Fruit fly (Drosophila melanogaster) whole organism, embryonic: ENCODE data around the gene CG44139.
A peak's percentile ranks its signal among the peaks of the same experiment; 100 is the strongest.

ENCODE experiments used
- Adf1 ChIP-seq: fragments of 200-800 bp; sonication (Bioruptor generic); IDR thresholded peaks from 2 replicates; pipeline ENCODE4 v1.3.6; 2022; ENCODE audit warnings: missing biosample characterization, missing genetic modification characterization
- CG11696 ChIP-seq: fragments of 200-800 bp; sonication (Bioruptor generic); IDR thresholded peaks from 2 replicates; pipeline ENCODE4 v1.3.6; 2022; ENCODE audit warnings: missing biosample characterization, missing genetic modification characterization
- CG12299 ChIP-seq: fragments of 200-800 bp; sonication (Bioruptor generic); optimal IDR thresholded peaks from 2 replicates; lab custom pipeline; 2018; ENCODE audit warnings: missing biosample characterization, mild to moderate bottlenecking, missing genetic modification characterization
- CG13424 ChIP-seq: fragments of 200-800 bp; sonication (Bioruptor generic); optimal IDR thresholded peaks from 2 replicates; lab custom pipeline; 2019; ENCODE audit warnings: missing biosample characterization, mild to moderate bottlenecking, missing genetic modification characterization, moderate library complexity
- CG16815 ChIP-seq: fragments of 200-800 bp; sonication (Bioruptor generic); optimal IDR thresholded peaks from 3 replicates; lab custom pipeline; 2017; ENCODE audit warnings: missing biosample characterization, mild to moderate bottlenecking, missing genetic modification characterization
- CG17328 ChIP-seq: fragments of 200-800 bp; sonication (Bioruptor generic); IDR thresholded peaks from 2 replicates; pipeline ENCODE4 v1.3.6; 2022; ENCODE audit warnings: missing biosample characterization, missing genetic modification characterization
- CG17361 ChIP-seq: fragments of 200-800 bp; sonication (Bioruptor generic); IDR thresholded peaks from 3 replicates; pipeline ENCODE4 v1.3.6; 2022; ENCODE audit warnings: missing biosample characterization, missing genetic modification characterization
- CG17612 ChIP-seq: fragments of 200-800 bp; sonication (Bioruptor generic); IDR thresholded peaks from 2 replicates; pipeline ENCODE4 v1.3.6; 2022; ENCODE audit warnings: missing biosample characterization, missing genetic modification characterization
- CG18262 ChIP-seq: fragments of 200-800 bp; optimal IDR thresholded peaks from 3 replicates; lab custom pipeline; 2019; ENCODE audit warnings: missing biosample characterization, mild to moderate bottlenecking, missing genetic modification characterization, moderate library complexity
- CG18619 ChIP-seq: fragments of 200-800 bp; sonication (Bioruptor generic); optimal IDR thresholded peaks from 3 replicates; lab custom pipeline; 2017; ENCODE audit warnings: missing biosample characterization, mild to moderate bottlenecking, missing genetic modification characterization
- CG31224 ChIP-seq: fragments of 200-800 bp; sonication (Bioruptor generic); IDR thresholded peaks from 2 replicates; pipeline ENCODE4 v1.3.6; 2022; ENCODE audit warnings: missing biosample characterization, missing genetic modification characterization
- CG31388 ChIP-seq: fragments of 200-800 bp; sonication (Bioruptor generic); optimal IDR thresholded peaks from 2 replicates; lab custom pipeline; 2016; ENCODE audit warnings: missing biosample characterization, missing genetic modification characterization
- CG3407 ChIP-seq: fragments of 200-800 bp; sonication (Bioruptor generic); optimal IDR thresholded peaks from 2 replicates; lab custom pipeline; 2018; ENCODE audit warnings: missing biosample characterization, mild to moderate bottlenecking, missing genetic modification characterization
- CG34224 ChIP-seq: fragments of 200-800 bp; sonication (Bioruptor generic); IDR thresholded peaks from 3 replicates; pipeline ENCODE4 v1.3.6; 2022; ENCODE audit warnings: missing biosample characterization, missing genetic modification characterization; ENCODE audit not compliant: partially characterized antibody
- CG3726 ChIP-seq: fragments of 200-800 bp; sonication (Bioruptor generic); IDR thresholded peaks from 3 replicates; pipeline ENCODE4, ENCODE4 v1.3.6; 2022; ENCODE audit warnings: missing biosample characterization, missing genetic modification characterization
- CG4730 ChIP-seq: fragments of 200-800 bp; sonication (Bioruptor generic); IDR thresholded peaks from 2 replicates; pipeline ENCODE4 v1.3.6; 2022; ENCODE audit warnings: missing biosample characterization, missing genetic modification characterization
- CG5953 ChIP-seq: fragments of 200-800 bp; sonication (Bioruptor generic); IDR thresholded peaks from 2 replicates; pipeline ENCODE4 v1.3.6; 2022; ENCODE audit warnings: missing biosample characterization, missing genetic modification characterization
- CG7839 ChIP-seq: fragments of 200-800 bp; sonication (Bioruptor generic); optimal IDR thresholded peaks from 3 replicates; lab custom pipeline; 2018; ENCODE audit warnings: missing biosample characterization, mild to moderate bottlenecking, missing genetic modification characterization, moderate library complexity
- CG7987 ChIP-seq: fragments of 200-800 bp; sonication (Bioruptor generic); optimal IDR thresholded peaks from 2 replicates; lab custom pipeline; 2018; ENCODE audit warnings: missing biosample characterization, mild to moderate bottlenecking, missing genetic modification characterization, moderate library complexity
- CG8478 ChIP-seq: fragments of >200 bp; optimal IDR thresholded peaks from 2 replicates; lab custom pipeline; 2018
- CG9437 ChIP-seq: fragments of 200-800 bp; sonication (Bioruptor generic); optimal IDR thresholded peaks from 2 replicates; lab custom pipeline; 2018; ENCODE audit warnings: missing biosample characterization, mild to moderate bottlenecking, missing genetic modification characterization
- CTCF ChIP-seq: fragments of 200-800 bp; sonication (Bioruptor generic); optimal IDR thresholded peaks from 2 replicates; lab custom pipeline; 2017; ENCODE audit warnings: missing biosample characterization, mild to moderate bottlenecking, missing genetic modification characterization, moderate library complexity
- Chrac-16 ChIP-seq: fragments of 200-800 bp; sonication (Bioruptor generic); optimal IDR thresholded peaks from 3 replicates; lab custom pipeline; 2016; ENCODE audit warnings: missing biosample characterization, missing genetic modification characterization
- CoRest ChIP-seq: fragments of 200-800 bp; sonication (Bioruptor generic); optimal IDR thresholded peaks from 3 replicates; lab custom pipeline; 2018; ENCODE audit warnings: missing biosample characterization, mild to moderate bottlenecking, missing genetic modification characterization, moderate library complexity
- Hsf ChIP-seq: fragments of 200-800 bp; sonication (Bioruptor generic); optimal IDR thresholded peaks from 3 replicates; lab custom pipeline; 2016; ENCODE audit warnings: missing biosample characterization, missing genetic modification characterization
- Oaz ChIP-seq: fragments of 200-800 bp; sonication (Bioruptor generic); IDR thresholded peaks from 2 replicates; pipeline ENCODE4 v1.3.6; 2022; ENCODE audit warnings: missing biosample characterization, missing genetic modification characterization
- Rx ChIP-seq: fragments of 200-800 bp; sonication (Bioruptor generic); IDR thresholded peaks from 2 replicates; pipeline ENCODE4 v1.3.6; 2022; ENCODE audit warnings: missing biosample characterization, missing genetic modification characterization
- TFAM ChIP-seq: fragments of 200-800 bp; sonication (Bioruptor generic); optimal IDR thresholded peaks from 2 replicates; lab custom pipeline; 2017; ENCODE audit warnings: missing biosample characterization, missing genetic modification characterization, inconsistent platforms
- al ChIP-seq: fragments of 200-800 bp; sonication (Bioruptor generic); IDR thresholded peaks from 2 replicates; pipeline ENCODE4 v1.3.6; 2022; ENCODE audit warnings: missing biosample characterization, missing genetic modification characterization
- ara ChIP-seq: fragments of 200-800 bp; sonication (Bioruptor generic); IDR thresholded peaks from 2 replicates; pipeline ENCODE4 v1.3.6; 2022; ENCODE audit warnings: missing biosample characterization, missing genetic modification characterization
- br ChIP-seq: fragments of >200 bp; optimal IDR thresholded peaks from 2 replicates; lab custom pipeline; 2017
- bsh ChIP-seq, 2 experiments: fragments of 200-800 bp; sonication (Bioruptor generic); optimal IDR thresholded peaks; 2 replicates each; lab custom pipeline; 2017 to 2018; ENCODE audit warnings: mild to moderate bottlenecking in 2 of 2, missing biosample characterization in 2 of 2, missing genetic modification characterization in 2 of 2, moderate library complexity in 1 of 2
- cad ChIP-seq: fragments of >200 bp; optimal IDR thresholded peaks from 2 replicates; lab custom pipeline; 2017; ENCODE audit warnings: missing biosample characterization, missing genetic modification characterization
- caup ChIP-seq: fragments of 200-800 bp; sonication (Bioruptor generic); optimal IDR thresholded peaks from 3 replicates; lab custom pipeline; 2017; ENCODE audit warnings: missing biosample characterization, mild to moderate bottlenecking, missing genetic modification characterization, moderate library complexity; ENCODE audit not compliant: severe bottlenecking
- esg ChIP-seq: fragments of 200-800 bp; sonication (Bioruptor generic); conservative IDR thresholded peaks from 2 replicates; pipeline ENCODE4 v1.3.6; 2022; ENCODE audit warnings: missing biosample characterization, missing genetic modification characterization
- gfzf ChIP-seq: fragments of 200-800 bp; sonication (Bioruptor generic); optimal IDR thresholded peaks from 2 replicates; lab custom pipeline; 2016; ENCODE audit warnings: missing biosample characterization, mild to moderate bottlenecking, missing genetic modification characterization, moderate library complexity
- hb ChIP-seq: fragments of 200-800 bp; sonication (Bioruptor generic); IDR thresholded peaks from 3 replicates; pipeline ENCODE4 v1.3.6; 2022; ENCODE audit warnings: missing biosample characterization, missing genetic modification characterization; ENCODE audit not compliant: partially characterized antibody
- ind ChIP-seq: fragments of 200-800 bp; sonication (Bioruptor generic); optimal IDR thresholded peaks from 3 replicates; lab custom pipeline; 2016; ENCODE audit warnings: missing biosample characterization, missing genetic modification characterization
- kay ChIP-seq: fragments of 200-800 bp; sonication (Bioruptor generic); optimal IDR thresholded peaks from 2 replicates; lab custom pipeline; 2016; ENCODE audit warnings: missing biosample characterization, missing genetic modification characterization
- lbe ChIP-seq: fragments of 200-800 bp; sonication (Bioruptor generic); optimal IDR thresholded peaks from 2 replicates; lab custom pipeline; 2016; ENCODE audit warnings: missing biosample characterization, mild to moderate bottlenecking, missing genetic modification characterization
- mld ChIP-seq: fragments of 200-800 bp; sonication (Bioruptor generic); IDR thresholded peaks from 3 replicates; pipeline ENCODE4 v1.3.6; 2022; ENCODE audit warnings: missing biosample characterization, missing genetic modification characterization; ENCODE audit not compliant: partially characterized antibody
- nmo ChIP-seq: fragments of 200-800 bp; sonication (Bioruptor generic); optimal IDR thresholded peaks from 2 replicates; lab custom pipeline; 2018; ENCODE audit warnings: missing biosample characterization, mild to moderate bottlenecking, missing genetic modification characterization, moderate library complexity
- pita ChIP-seq: fragments of 200-800 bp; sonication (Bioruptor generic); optimal IDR thresholded peaks from 2 replicates; lab custom pipeline; 2017; ENCODE audit warnings: missing biosample characterization, mild to moderate bottlenecking, missing genetic modification characterization
- pnt ChIP-seq: fragments of 200-800 bp; sonication (Bioruptor generic); optimal IDR thresholded peaks from 3 replicates; lab custom pipeline; 2016; ENCODE audit warnings: missing biosample characterization, missing genetic modification characterization
- psq ChIP-seq: fragments of 200-800 bp; sonication (Bioruptor generic); optimal IDR thresholded peaks from 2 replicates; lab custom pipeline; 2017; ENCODE audit warnings: missing biosample characterization, missing genetic modification characterization
- pum ChIP-seq: fragments of 200-800 bp; sonication (Bioruptor generic); optimal IDR thresholded peaks from 2 replicates; lab custom pipeline; 2016; ENCODE audit warnings: missing biosample characterization, missing genetic modification characterization
- scrt ChIP-seq: fragments of 200-800 bp; sonication (Bioruptor generic); optimal IDR thresholded peaks from 2 replicates; lab custom pipeline; 2018; ENCODE audit warnings: missing biosample characterization, mild to moderate bottlenecking, missing genetic modification characterization, moderate library complexity
- sens ChIP-seq: fragments of 200-800 bp; sonication (Bioruptor generic); peaks from one replicate; lab custom pipeline; 2016; ENCODE audit warnings: missing biosample characterization, missing genetic modification characterization
- sna ChIP-seq: fragments of 200-800 bp; sonication (Bioruptor generic); IDR thresholded peaks from 2 replicates; pipeline ENCODE4 v1.3.6; 2022; ENCODE audit warnings: missing biosample characterization, missing genetic modification characterization; ENCODE audit not compliant: partially characterized antibody
- tio ChIP-seq: fragments of 200-800 bp; sonication (Bioruptor generic); optimal IDR thresholded peaks from 2 replicates; lab custom pipeline; 2017; ENCODE audit warnings: missing biosample characterization, missing genetic modification characterization, inconsistent platforms
- trem ChIP-seq: fragments of 200-800 bp; optimal IDR thresholded peaks from 3 replicates; lab custom pipeline; 2019; ENCODE audit warnings: missing biosample characterization, mild to moderate bottlenecking, missing genetic modification characterization, moderate library complexity
- twi ChIP-seq: fragments of 200-800 bp; optimal IDR thresholded peaks from 2 replicates; lab custom pipeline; 2019; ENCODE audit warnings: missing biosample characterization, mild to moderate bottlenecking, missing genetic modification characterization, moderate library complexity
- unc-4 ChIP-seq: fragments of 200-800 bp; sonication (Bioruptor generic); IDR thresholded peaks from 2 replicates; pipeline ENCODE4 v1.3.6; 2022; ENCODE audit warnings: missing biosample characterization, missing genetic modification characterization; ENCODE audit not compliant: partially characterized antibody
- wdn ChIP-seq: fragments of 200-800 bp; sonication (Bioruptor generic); IDR thresholded peaks from 2 replicates; pipeline ENCODE4 v1.3.6; 2022; ENCODE audit warnings: missing biosample characterization, missing genetic modification characterization

The CG44139 gene

DNA sequence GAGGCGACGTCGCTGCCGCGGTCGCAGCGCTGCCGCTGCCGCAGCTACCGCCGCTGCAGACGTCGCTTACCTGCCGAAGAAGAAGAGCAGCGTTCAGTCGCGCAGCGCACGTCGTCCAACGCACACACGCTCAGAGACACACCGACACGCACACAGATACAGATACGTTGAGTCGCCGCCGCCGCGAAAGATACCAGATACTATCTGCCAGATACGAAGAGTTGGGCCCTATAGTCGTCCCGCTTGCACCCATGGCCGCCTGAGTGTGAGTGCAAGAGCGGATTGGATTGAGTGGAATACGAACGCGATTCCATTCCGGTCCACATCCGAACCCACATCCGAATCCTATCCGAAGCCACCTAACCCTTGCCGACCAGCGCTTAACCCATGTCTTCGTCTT lies 30.0 kb downstream of the CG44139 start (continued):
- no peak for TF ChIP-seq CG7987 (GFP tag; lab: Kevin White, UChicago)
- TF ChIP-seq Chrac-16 (GFP tag; lab: Kevin White, UChicago) = no peak
- no peak for TF ChIP-seq esg (GFP tag; lab: Robert Waterston, UW)
- TF ChIP-seq lbe = no peak
- TF ChIP-seq CG18619 (GFP tag; lab: Kevin White, UChicago) = no peak
- TF ChIP-seq cad (GFP tag; lab: Kevin White, UChicago) = no peak
- no peak for TF ChIP-seq kay (GFP tag; lab: Kevin White, UChicago)
- no peak for TF ChIP-seq trem (tag; lab: Kevin White, UChicago)
- no peak for TF ChIP-seq CG17612
- no peak for TF ChIP-seq bsh (GFP tag; optimal IDR thresholded peaks at IDR 0.05; lab: Kevin White, UChicago)
- TF ChIP-seq pum (GFP tag; lab: Kevin White, UChicago) = no peak
- peak; percentile 98 for TF ChIP-seq Adf1
- TF ChIP-seq Rx (GFP tag; lab: Robert Waterston, UW) = no peak
- no peak for TF ChIP-seq CG3726
- no peak for TF ChIP-seq Oaz (GFP tag; lab: Robert Waterston, UW)
- TF ChIP-seq CG16815 = no peak
- no peak for TF ChIP-seq CG7839 (tag; lab: Kevin White, UChicago)
- TF ChIP-seq CG9437 = no peak
- TF ChIP-seq nmo (GFP tag; lab: Kevin White, UChicago) = no peak
- peak; percentile 54; the same call in 2 of the 3 replicates for TF ChIP-seq CG34224 (GFP tag; lab: Robert Waterston, UW)
- TF ChIP-seq sens (GFP tag; lab: Kevin White, UChicago) = peak; percentile 74
- TF ChIP-seq gfzf = no peak
- TF ChIP-seq br (lab: Kevin White, UChicago) = no peak
- TF ChIP-seq pnt (GFP tag; lab: Kevin White, UChicago) = no peak
- no peak for TF ChIP-seq sna (GFP tag; lab: Robert Waterston, UW)
- no peak for TF ChIP-seq al
- TF ChIP-seq CG11696 (GFP tag; lab: Robert Waterston, UW) = no peak
- TF ChIP-seq CG13424 (tag; lab: Kevin White, UChicago) = no peak
- no peak for TF ChIP-seq CG31224
- no peak for TF ChIP-seq CG4730 (GFP tag; lab: Robert Waterston, UW)
- TF ChIP-seq CG5953 (GFP tag; lab: Robert Waterston, UW) = no peak
- TF ChIP-seq CTCF (GFP tag; lab: Kevin White, UChicago) = no peak
- TF ChIP-seq CG3407 (GFP tag; lab: Kevin White, UChicago) = no peak
- TF ChIP-seq hb (GFP tag; lab: Robert Waterston, UW) = no peak
- TF ChIP-seq CG18262 (tag; lab: Kevin White, UChicago) = no peak
- TF ChIP-seq CG12299 (tag; lab: Kevin White, UChicago) = no peak
- no peak for TF ChIP-seq pita (GFP tag; lab: Kevin White, UChicago)
- no peak for TF ChIP-seq wdn (GFP tag; lab: Robert Waterston, UW)
- TF ChIP-seq tio (GFP tag; lab: Kevin White, UChicago) = no peak
- no peak for TF ChIP-seq CoRest (tag; lab: Kevin White, UChicago)
- peak; percentile 86 for TF ChIP-seq CG8478 (lab: Kevin White, UChicago)
- no peak for TF ChIP-seq ind (GFP tag; lab: Kevin White, UChicago)
- TF ChIP-seq mld (GFP tag; lab: Robert Waterston, UW) = no peak
- TF ChIP-seq scrt = no peak
- no peak for TF ChIP-seq caup (GFP tag; lab: Kevin White, UChicago)
- TF ChIP-seq unc-4 = no peak
- no peak for TF ChIP-seq twi (tag; lab: Kevin White, UChicago)
- TF ChIP-seq CG17361 (GFP tag; lab: Robert Waterston, UW) = no peak
- TF ChIP-seq TFAM (GFP tag; lab: Kevin White, UChicago) = no peak
- TF ChIP-seq CG17328 (GFP tag; lab: Robert Waterston, UW) = no peak
- no peak for TF ChIP-seq ara (GFP tag; lab: Robert Waterston, UW)
- TF ChIP-seq psq (GFP tag; lab: Kevin White, UChicago) = no peak
- TF ChIP-seq CG31388 = no peak
- no peak for TF ChIP-seq Hsf (GFP tag; lab: Kevin White, UChicago)
